Worm (Caenorhabditis elegans): ENCODE measurements around the gene C34F11.5.

The C34F11.5 gene

DNA sequence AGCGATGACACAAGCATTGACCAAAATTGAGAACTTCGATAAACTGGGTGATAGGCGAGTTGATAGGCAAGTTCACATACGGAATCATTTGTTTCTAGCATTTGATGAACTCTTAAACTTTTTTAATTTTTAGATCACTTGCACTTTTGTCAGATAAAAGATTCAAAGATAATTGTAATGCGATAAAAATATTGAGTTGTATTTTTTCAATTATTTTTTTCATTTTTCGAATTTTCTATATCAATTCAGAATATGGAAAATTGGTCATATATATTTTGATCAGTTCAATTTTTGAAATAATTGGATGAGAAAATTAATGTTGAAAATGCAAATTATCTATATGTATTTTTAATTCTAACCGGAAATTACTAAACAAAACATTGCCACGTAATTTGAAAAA lies 28.9 kb upstream of the C34F11.5 start, which contains the start of gene srb-3:
Gene srb-3, minus strand, starts transcription at position 101 of the 400 bp plus-strand sequence.
- TF ChIP-seq ceh-88 (GFP tag; IDR thresholded peaks at IDR 0.05): no peak
- TF ChIP-seq nhr-11 (tag; optimal IDR thresholded peaks at IDR 0.05): no peak
- TF ChIP-seq elt-2 (tag; optimal IDR thresholded peaks at IDR 0.05): no peak
- no peak for TF ChIP-seq hpl-2 (GFP tag; optimal IDR thresholded peaks at IDR 0.05)
- TF ChIP-seq pqm-1 (tag; optimal IDR thresholded peaks at IDR 0.05): no peak
- no peak for TF ChIP-seq aly-2 (tag; optimal IDR thresholded peaks at IDR 0.05)
- TF ChIP-seq dpl-1 (GFP tag; optimal IDR thresholded peaks at IDR 0.05): no peak
- TF ChIP-seq lin-15B (tag; optimal IDR thresholded peaks at IDR 0.05): no peak
- TF ChIP-seq Y116A8C.19 (tag; optimal IDR thresholded peaks at IDR 0.05; ENCODE audit: borderline replicate concordance): no peak
- no peak for TF ChIP-seq fos-1 (tag; optimal IDR thresholded peaks at IDR 0.05)
- no peak for TF ChIP-seq nhr-85 (tag)
- no peak for TF ChIP-seq C16A3.4 (tag; optimal IDR thresholded peaks at IDR 0.05)

DNA sequence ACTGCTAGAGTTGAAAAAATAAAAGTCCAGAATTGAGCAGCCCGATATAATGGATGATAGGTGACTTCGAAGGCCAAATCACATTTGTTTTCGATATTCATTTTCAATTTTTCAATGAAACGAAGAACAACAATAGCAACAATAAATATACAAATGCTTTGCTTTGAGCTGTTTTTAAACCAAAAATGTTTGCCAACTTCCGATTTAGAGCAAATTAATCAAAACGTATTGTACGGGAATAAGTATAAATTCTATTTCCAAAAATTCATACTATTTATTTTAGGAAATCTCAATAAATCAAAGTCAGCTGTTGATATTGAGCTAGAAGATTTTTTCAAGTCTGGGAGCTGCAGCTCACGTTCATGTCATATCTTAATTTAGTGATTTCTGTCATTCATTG lies 24.7 kb upstream of the C34F11.5 start, which contains the start of gene srb-1:
Gene srb-1, minus strand, starts transcription at position 101 of the 400 bp plus-strand sequence.
- TF ChIP-seq irx-1 (tag; optimal IDR thresholded peaks at IDR 0.05) (no peak), zip-4 (GFP tag; optimal IDR thresholded peaks at IDR 0.05) (no peak), F16B12.6 (tag; optimal IDR thresholded peaks at IDR 0.05) (no peak)

DNA sequence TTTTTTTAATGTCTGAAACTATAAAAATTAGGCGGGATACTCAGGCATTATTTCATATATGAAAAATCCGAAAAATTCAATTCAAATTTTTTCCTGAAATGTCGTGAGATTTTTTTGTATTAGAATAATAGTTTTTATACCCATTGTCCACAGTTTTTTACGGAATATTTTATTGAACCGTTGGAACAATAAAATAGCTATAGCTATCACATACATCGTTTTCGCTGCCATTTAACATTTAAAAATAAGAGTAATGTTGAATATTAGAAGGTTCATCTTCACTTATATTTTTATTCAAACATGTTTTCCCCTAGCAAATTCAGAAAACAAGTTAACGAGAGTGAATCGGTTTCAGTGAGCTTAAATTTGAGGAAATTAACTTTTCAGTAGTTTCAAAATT lies 24.0 kb upstream of the C34F11.5 start, which contains the start of gene C27D6.15:
Gene C27D6.15, plus strand, starts transcription at position 301 of the 400 bp plus-strand sequence.
- TF ChIP-seq fos-1 (tag; optimal IDR thresholded peaks at IDR 0.05) (no peak), unc-62 (GFP tag; optimal IDR thresholded peaks at IDR 0.05) (no peak), pqm-1 (tag; optimal IDR thresholded peaks at IDR 0.05) (no peak), unc-30 (tag; optimal IDR thresholded peaks at IDR 0.05) (no peak), nhr-11 (tag; optimal IDR thresholded peaks at IDR 0.05) (no peak), ets-5 (GFP tag; IDR thresholded peaks at IDR 0.05) (no peak), ceh-63 (GFP tag; optimal IDR thresholded peaks at IDR 0.05) (no peak), unc-86 (tag; optimal IDR thresholded peaks at IDR 0.05) (no peak), nhr-12 (tag; optimal IDR thresholded peaks at IDR 0.05) (no peak), ztf-4 (tag; optimal IDR thresholded peaks at IDR 0.05) (no peak), lir-3 (tag; optimal IDR thresholded peaks at IDR 0.05; ENCODE audit: poor library complexity) (no peak), hlh-17 (GFP tag; optimal IDR thresholded peaks at IDR 0.05; ENCODE audit: borderline replicate concordance) (no peak), blmp-1 (tag; optimal IDR thresholded peaks at IDR 0.05) (no peak), dpl-1 (GFP tag; optimal IDR thresholded peaks at IDR 0.05) (no peak), alr-1 (tag; optimal IDR thresholded peaks at IDR 0.05; ENCODE audit: borderline replicate concordance) (no peak), dsc-1 (tag; optimal IDR thresholded peaks at IDR 0.05) (no peak), C04F5.9 (tag; optimal IDR thresholded peaks at IDR 0.05) (no peak), ceh-82 (tag; optimal IDR thresholded peaks at IDR 0.05) (no peak), pag-3 (tag; optimal IDR thresholded peaks at IDR 0.05; ENCODE audit: borderline replicate concordance, insufficient read depth) (no peak), ztf-11 (tag; optimal IDR thresholded peaks at IDR 0.05) (no peak)

DNA sequence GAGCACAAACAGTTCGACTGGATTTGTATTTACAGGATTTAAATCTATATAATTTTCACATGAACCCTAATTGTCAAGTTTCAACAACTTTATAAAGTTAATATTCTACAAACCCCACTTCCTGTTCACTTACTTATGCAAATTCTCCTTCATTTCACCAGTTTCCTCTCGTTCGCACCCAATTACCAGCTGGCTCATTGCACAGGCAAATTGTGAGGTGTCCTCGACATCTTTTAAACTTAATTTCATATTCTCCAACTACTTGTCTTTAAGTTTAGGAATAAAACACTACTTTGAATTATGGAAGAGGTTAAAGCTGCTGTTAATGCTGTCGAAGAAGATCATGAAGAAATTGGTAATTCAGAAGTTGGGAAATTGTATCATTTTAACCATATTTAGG lies 23.2 kb upstream of the C34F11.5 start, which contains the start of gene C27D6.1:
Gene C27D6.1, plus strand, starts transcription at position 301 of the 400 bp plus-strand sequence.
- no peak for TF ChIP-seq swsn-7 (tag; optimal IDR thresholded peaks at IDR 0.05)
- TF ChIP-seq aha-1 (tag; optimal IDR thresholded peaks at IDR 0.05): no peak
- no peak for TF ChIP-seq isw-1 (GFP tag; IDR thresholded peaks at IDR 0.05)
- no peak for TF ChIP-seq hlh-17 (GFP tag; optimal IDR thresholded peaks at IDR 0.05; ENCODE audit: borderline replicate concordance)
- TF ChIP-seq unc-62 (GFP tag; optimal IDR thresholded peaks at IDR 0.05): no peak
- TF ChIP-seq aly-2 (tag; optimal IDR thresholded peaks at IDR 0.05): no peak
- TF ChIP-seq sup-37 (GFP tag; optimal IDR thresholded peaks at IDR 0.05): no peak
- TF ChIP-seq nhr-85 (tag): no peak

Data from whole organism, L1 larva.